Worm (Caenorhabditis elegans) whole organism, L4 larva: Measurements from ENCODE around the gene atln-2.

ENCODE experiments used
- F49E8.2 ChIP-seq: sonication (generic microtip); optimal IDR thresholded peaks from 2 replicates; lab custom pipeline; 2016; ENCODE audit warnings: missing compliant biosample characterization, mild to moderate bottlenecking, missing genetic modification characterization, borderline replicate concordance
- ctbp-1 ChIP-seq: fragments of 200-800 bp; sonication (Bioruptor generic); IDR thresholded peaks from 2 replicates; pipeline ENCODE4 v1.3.6; 2022; ENCODE audit warnings: missing genetic modification reagents, missing genetic modification characterization, missing compliant biosample characterization
- fkh-10 ChIP-seq: fragments of 150-350 bp; optimal IDR thresholded peaks from 2 replicates; lab custom pipeline; 2014; ENCODE audit warnings: missing biosample characterization, missing genetic modification reagents, missing genetic modification characterization
- lin-13 ChIP-seq: fragments of 150-350 bp; optimal IDR thresholded peaks from 2 replicates; lab custom pipeline; 2014; ENCODE audit warnings: missing biosample characterization, missing genetic modification reagents, missing genetic modification characterization
- mep-1 ChIP-seq: fragments of 150-350 bp; sonication (generic microtip); optimal IDR thresholded peaks from 3 replicates; lab custom pipeline; 2014; ENCODE audit warnings: missing biosample characterization, missing genetic modification characterization
- mxl-3 ChIP-seq: fragments of 200-800 bp; sonication (Bioruptor generic); optimal IDR thresholded peaks from 2 replicates; lab custom pipeline; 2018; ENCODE audit warnings: mild to moderate bottlenecking, missing genetic modification characterization, missing compliant biosample characterization
- nhr-11 ChIP-seq: fragments of 150-350 bp; optimal IDR thresholded peaks from 2 replicates; lab custom pipeline; 2014; ENCODE audit warnings: missing biosample characterization, missing genetic modification characterization
- nhr-48 ChIP-seq: sonication (generic microtip); optimal IDR thresholded peaks from 2 replicates; lab custom pipeline; 2016; ENCODE audit warnings: mild to moderate bottlenecking, missing genetic modification characterization, missing compliant biosample characterization
- nhr-6 ChIP-seq: fragments of 150-350 bp; optimal IDR thresholded peaks from 2 replicates; lab custom pipeline; 2014; ENCODE audit warnings: missing biosample characterization, missing genetic modification characterization
- nhr-76 ChIP-seq: fragments of 150-350 bp; optimal IDR thresholded peaks from 2 replicates; lab custom pipeline; 2014; ENCODE audit warnings: missing biosample characterization, missing genetic modification characterization
- zip-2 ChIP-seq: fragments of 150-350 bp; optimal IDR thresholded peaks from 2 replicates; lab custom pipeline; 2014; ENCODE audit warnings: missing biosample characterization, missing genetic modification characterization

DNA sequence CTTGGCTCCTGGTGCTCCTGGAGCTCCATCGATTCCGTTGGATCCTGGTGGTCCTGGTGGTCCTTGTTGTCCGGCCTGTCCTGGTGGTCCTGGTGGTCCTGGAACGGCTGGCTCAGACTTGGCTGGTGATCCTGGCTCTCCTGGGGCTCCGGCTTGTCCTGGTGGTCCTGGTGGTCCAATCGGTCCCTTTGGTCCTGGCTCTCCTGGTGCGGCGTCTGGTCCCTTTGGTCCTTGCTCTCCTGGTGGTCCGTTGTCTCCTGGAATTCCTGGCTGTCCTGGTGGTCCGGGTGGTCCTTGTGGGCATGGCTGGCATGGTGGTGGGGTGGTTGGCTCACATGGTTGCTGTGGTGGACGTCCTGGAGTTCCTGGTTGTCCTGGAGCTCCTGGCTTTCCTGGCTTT, 4.4 kb downstream of the atln-2 start:
- TF ChIP-seq nhr-48 (tag; lab: Kevin White, UChicago), result no peak
- TF ChIP-seq nhr-76 (tag; lab: Kevin White, UChicago), result no peak
- TF ChIP-seq mep-1 (tag; lab: Kevin White, UChicago), result no peak
- TF ChIP-seq F49E8.2 (tag; lab: Kevin White, UChicago), result no peak
- TF ChIP-seq mxl-3 (GFP tag; lab: Kevin White, UChicago), result no peak
- TF ChIP-seq zip-2, result no peak
- TF ChIP-seq lin-13 (GFP tag; lab: Kevin White, UChicago), result no peak
- TF ChIP-seq nhr-6, result no peak
- no peak for TF ChIP-seq ctbp-1
- no peak for TF ChIP-seq nhr-11
- TF ChIP-seq fkh-10 (GFP tag; lab: Kevin White, UChicago), result no peak
